Worm (Caenorhabditis elegans): ENCODE results near the gene B0454.5.

B0454.5 gene

ce11 chrII:3012133-3012532 is 26.5 kb upstream of the B0454.5 start, which contains the start of gene C41H7.9:
Gene C41H7.9, minus strand, starts transcription at chrII:3012233.
- TF ChIP-seq drap-1 (GFP tag; optimal IDR thresholded peaks at IDR 0.05), result no peak
- no peak for TF ChIP-seq flh-1 (GFP tag; optimal IDR thresholded peaks at IDR 0.05)
- TF ChIP-seq elt-1 (tag; optimal IDR thresholded peaks at IDR 0.05; ENCODE audit: borderline replicate concordance, insufficient read depth), result no peak
- no peak for TF ChIP-seq sem-2 (GFP tag; optimal IDR thresholded peaks at IDR 0.05)
- no peak for TF ChIP-seq nhr-12 (tag; optimal IDR thresholded peaks at IDR 0.05)
- TF ChIP-seq mab-5 (tag; optimal IDR thresholded peaks at IDR 0.05), result no peak
- TF ChIP-seq pha-4 (tag; optimal IDR thresholded peaks at IDR 0.05), result no peak
- no peak for TF ChIP-seq sptf-1 (tag; optimal IDR thresholded peaks at IDR 0.05)
- no peak for TF ChIP-seq mls-2 (tag; optimal IDR thresholded peaks at IDR 0.05)
- TF ChIP-seq ham-2 (GFP tag; optimal IDR thresholded peaks at IDR 0.05), result no peak
- no peak for TF ChIP-seq nhr-237 (tag; optimal IDR thresholded peaks at IDR 0.05)
- no peak for TF ChIP-seq ceh-39 (tag; optimal IDR thresholded peaks at IDR 0.05)
- no peak for TF ChIP-seq blmp-1 (tag; optimal IDR thresholded peaks at IDR 0.05)
- no peak for TF ChIP-seq mep-1 (tag; optimal IDR thresholded peaks at IDR 0.05)
- TF ChIP-seq nhr-28 (tag; optimal IDR thresholded peaks at IDR 0.05), result no peak
- no peak for TF ChIP-seq ces-1 (GFP tag; optimal IDR thresholded peaks at IDR 0.05)
- TF ChIP-seq ztf-11 (tag; optimal IDR thresholded peaks at IDR 0.05), result no peak
- no peak for TF ChIP-seq ceh-43 (GFP tag; optimal IDR thresholded peaks at IDR 0.05)
- TF ChIP-seq ceh-83 (GFP tag; optimal IDR thresholded peaks at IDR 0.05), result no peak

ce11 chrII:3014196-3014849 is 24.3 kb upstream of the B0454.5 start, which contains the start of gene C41H7.2:
Gene C41H7.2, plus strand, starts transcription at chrII:3014817.
- TF ChIP-seq M03D4.4 (tag; optimal IDR thresholded peaks at IDR 0.05) (no peak), hlh-1 (tag; optimal IDR thresholded peaks at IDR 0.05) (no peak), ztf-11 (tag; optimal IDR thresholded peaks at IDR 0.05) (no peak), bed-3 (GFP tag; optimal IDR thresholded peaks at IDR 0.05) (no peak)

ce11 chrII:3019807-3020206 is 18.9 kb upstream of the B0454.5 start, which contains the start of gene clec-3:
Gene clec-3, minus strand, starts transcription at chrII:3019907.
- no peak for TF ChIP-seq lsy-2 (tag; optimal IDR thresholded peaks at IDR 0.05)
- no peak for TF ChIP-seq unc-120 (tag; optimal IDR thresholded peaks at IDR 0.05; ENCODE audit: poor library complexity, severe bottlenecking)
- no peak for TF ChIP-seq sem-2 (GFP tag; optimal IDR thresholded peaks at IDR 0.05)
- no peak for TF ChIP-seq ceh-83 (GFP tag; optimal IDR thresholded peaks at IDR 0.05)
- no peak for TF ChIP-seq snpc-4 (tag; optimal IDR thresholded peaks at IDR 0.05)
- TF ChIP-seq M03D4.4 (tag; optimal IDR thresholded peaks at IDR 0.05), result no peak
- TF ChIP-seq ham-2 (GFP tag; optimal IDR thresholded peaks at IDR 0.05), result no peak
- no peak for TF ChIP-seq zip-8 (tag; optimal IDR thresholded peaks at IDR 0.05)
- no peak for TF ChIP-seq mep-1 (tag; optimal IDR thresholded peaks at IDR 0.05)
- no peak for TF ChIP-seq mls-2 (tag; optimal IDR thresholded peaks at IDR 0.05)
- TF ChIP-seq nhr-2 (tag; optimal IDR thresholded peaks at IDR 0.05), result no peak
- TF ChIP-seq elt-1 (tag; optimal IDR thresholded peaks at IDR 0.05; ENCODE audit: borderline replicate concordance, insufficient read depth), result no peak
- no peak for TF ChIP-seq flh-1 (GFP tag; optimal IDR thresholded peaks at IDR 0.05)

- TF ChIP-seq cnd-1 (tag; optimal IDR thresholded peaks at IDR 0.05), result no peak
- TF ChIP-seq drap-1 (GFP tag; optimal IDR thresholded peaks at IDR 0.05), result no peak
- no peak for TF ChIP-seq lin-13 (tag; optimal IDR thresholded peaks at IDR 0.05)
- TF ChIP-seq ceh-43 (GFP tag; optimal IDR thresholded peaks at IDR 0.05), result no peak
- TF ChIP-seq bed-3 (GFP tag; optimal IDR thresholded peaks at IDR 0.05), result no peak
- no peak for TF ChIP-seq ztf-11 (tag; optimal IDR thresholded peaks at IDR 0.05)
- no peak for TF ChIP-seq nhr-2 (tag; optimal IDR thresholded peaks at IDR 0.05)
- no peak for TF ChIP-seq lin-32 (GFP tag; optimal IDR thresholded peaks at IDR 0.05)
- no peak for TF ChIP-seq lsy-2 (tag; optimal IDR thresholded peaks at IDR 0.05)
- no peak for TF ChIP-seq ces-1 (GFP tag; optimal IDR thresholded peaks at IDR 0.05)
- no peak for TF ChIP-seq mab-5 (tag; optimal IDR thresholded peaks at IDR 0.05)
- no peak for TF ChIP-seq sptf-1 (tag; optimal IDR thresholded peaks at IDR 0.05)
- no peak for TF ChIP-seq nhr-237 (tag; optimal IDR thresholded peaks at IDR 0.05)
- TF ChIP-seq nhr-12 (tag; optimal IDR thresholded peaks at IDR 0.05), result no peak
- no peak for TF ChIP-seq snpc-4 (tag; optimal IDR thresholded peaks at IDR 0.05)
- TF ChIP-seq sem-2 (GFP tag; optimal IDR thresholded peaks at IDR 0.05), result no peak
- no peak for TF ChIP-seq elt-1 (tag; optimal IDR thresholded peaks at IDR 0.05; ENCODE audit: borderline replicate concordance, insufficient read depth)
- no peak for TF ChIP-seq ceh-83 (GFP tag; optimal IDR thresholded peaks at IDR 0.05)
- TF ChIP-seq nhr-76 (tag; optimal IDR thresholded peaks at IDR 0.05), result no peak
- no peak for TF ChIP-seq pha-4 (tag; optimal IDR thresholded peaks at IDR 0.05)
Observed at ce11 chrII:3020899-3021298, 17.8 kb upstream of the B0454.5 start.
